Fruit fly (Drosophila melanogaster): Measurements from ENCODE around the gene Flo2.

DNA sequence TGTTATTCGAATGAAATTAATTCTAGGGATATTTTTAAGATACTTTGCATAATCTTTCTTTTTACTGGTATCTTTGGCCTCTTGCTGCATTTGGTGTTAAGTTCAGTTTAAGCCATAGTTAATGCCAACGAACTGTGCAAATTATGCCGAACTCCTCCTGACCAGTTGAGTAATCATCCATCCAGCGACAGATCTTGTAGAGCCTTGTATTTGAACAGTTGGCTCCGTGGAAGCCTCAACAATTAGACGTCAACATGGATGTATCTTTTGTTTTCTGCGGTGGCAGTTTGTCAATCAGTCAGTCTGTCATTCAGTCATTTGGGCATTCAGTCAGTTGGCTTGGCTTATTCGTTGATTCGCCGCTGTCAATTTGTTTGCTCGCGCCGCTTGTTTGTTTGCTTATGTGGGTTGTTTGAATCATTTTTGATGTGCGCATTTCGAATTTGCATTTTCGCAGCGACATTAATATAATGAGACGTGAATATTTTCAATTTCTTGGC lies 36.5 kb upstream of the Flo2 start:
- no peak for TF ChIP-seq CG7101 (tag; optimal IDR thresholded peaks at IDR 0.05)
- no peak for TF ChIP-seq CG12768 (GFP tag; optimal IDR thresholded peaks at IDR 0.05)
- no peak for TF ChIP-seq CG14711 (tag; optimal IDR thresholded peaks at IDR 0.05)
- TF ChIP-seq CG5204 (GFP tag; optimal IDR thresholded peaks at IDR 0.05), result no peak
- TF ChIP-seq Mnt (GFP tag; optimal IDR thresholded peaks at IDR 0.05), result no peak
- no peak for TF ChIP-seq cic (GFP tag; optimal IDR thresholded peaks at IDR 0.05)

Measured in whole organism, adult.